Worm (Caenorhabditis elegans) whole organism, young adult: ENCODE measurements around the gene clec-141.

Source experiments
- F10E7.11 ChIP-seq: sonication (generic microtip); optimal IDR thresholded peaks from 2 replicates; lab custom pipeline; 2017; ENCODE audit warnings: mild to moderate bottlenecking, missing genetic modification characterization, moderate library complexity, missing compliant biosample characterization
- ama-1 ChIP-seq, 3 experiments: fragments of 150-350 bp in 1 of 3; sonication (generic microtip) in 2 of 3; optimal IDR thresholded peaks; 2 replicates each; lab custom pipeline; 2014 to 2018; ENCODE audit warnings: missing biosample characterization in 2 of 3, missing genetic modification characterization in 2 of 3, missing genetic modification reagents in 2 of 3
- ekl-4 ChIP-seq: fragments of 200-800 bp; sonication (Bioruptor generic); IDR thresholded peaks from 2 replicates; pipeline ENCODE4 v1.3.6; 2022; ENCODE audit warnings: missing genetic modification reagents, missing genetic modification characterization, missing compliant biosample characterization
- nfya-1 ChIP-seq: sonication (generic microtip); optimal IDR thresholded peaks from 2 replicates; lab custom pipeline; 2017; ENCODE audit warnings: antibody characterized with exemption, missing compliant biosample characterization, missing genetic modification characterization, borderline replicate concordance; ENCODE audit not compliant: insufficient read depth
- nfyb-1 ChIP-seq: fragments of 200-800 bp; sonication (Bioruptor generic); IDR thresholded peaks from 2 replicates; pipeline ENCODE4 v1.3.6; 2022; ENCODE audit warnings: missing genetic modification reagents, missing genetic modification characterization, missing compliant biosample characterization
- nhr-80 ChIP-seq: sonication (generic microtip); optimal IDR thresholded peaks from 2 replicates; lab custom pipeline; 2016; ENCODE audit warnings: missing genetic modification characterization, missing compliant biosample characterization

DNA sequence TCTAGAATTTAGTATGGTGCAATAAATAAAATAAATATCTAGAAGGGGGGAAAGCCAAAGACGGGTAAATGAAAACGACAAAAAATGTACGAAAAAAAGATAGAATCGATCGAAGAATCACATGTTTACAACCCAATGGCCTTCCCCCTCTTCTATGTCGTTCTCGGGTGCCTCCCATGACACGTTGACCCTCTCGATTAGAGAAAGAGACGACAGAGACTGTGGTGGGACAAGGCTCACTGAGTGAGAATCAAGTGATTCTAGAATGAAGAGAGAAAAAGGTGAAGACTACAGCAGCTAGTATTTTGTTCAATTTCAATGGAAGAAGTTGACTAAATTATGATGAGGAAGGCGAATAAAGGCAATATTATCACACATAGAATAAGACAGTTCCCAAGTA, 18.6 kb upstream of the clec-141 start:
- TF ChIP-seq nfya-1 (tag; lab: Kevin White, UChicago) (no peak), F10E7.11 (no peak), nfyb-1 (GFP tag; lab: Robert Waterston, UW) (0 out of 2 replicates have a peak, but pooled peaks have one; percentile 59), nhr-80 (tag; lab: Kevin White, UChicago) (peak; percentile 57), ama-1 (optimal IDR thresholded peaks at IDR 0.05; lab: Kevin White, UChicago) (no peak), ama-1 (GFP tag; optimal IDR thresholded peaks at IDR 0.05; lab: Kevin White, UChicago) (no peak), ekl-4 (GFP tag; lab: Robert Waterston, UW) (no peak)
